Worm (Caenorhabditis elegans): ENCODE measurements around the gene qua-1.

The qua-1 gene

ce11 chrII:8226475-8226874, 27.9 kb downstream of the qua-1 start:
- TF ChIP-seq ekl-4 (GFP tag; IDR thresholded peaks at IDR 0.05) = peak; percentile 14; the same call in 1 of the 2 replicates
- TF ChIP-seq xnd-1 (tag; optimal IDR thresholded peaks at IDR 0.05) = no peak
- TF ChIP-seq lin-54 (GFP tag; optimal IDR thresholded peaks at IDR 0.05) = peak; percentile 13
- no peak for TF ChIP-seq sea-2 (GFP tag; IDR thresholded peaks at IDR 0.05)
- TF ChIP-seq ccch-3 (GFP tag; optimal IDR thresholded peaks at IDR 0.05) = no peak
- TF ChIP-seq Y79H2A.3 (GFP tag; conservative IDR thresholded peaks at IDR 0.05) = 0 out of 2 replicates have a peak, but pooled peaks have one; percentile 16
- peak; percentile 49; the same call in 1 of the 2 replicates for TF ChIP-seq hmg-1.2 (GFP tag; IDR thresholded peaks at IDR 0.05)
- TF ChIP-seq nfya-2 (GFP tag; IDR thresholded peaks at IDR 0.05) = no peak
- no peak for TF ChIP-seq bed-1 (GFP tag; IDR thresholded peaks at IDR 0.05)
- peak; percentile 44 for TF ChIP-seq nhr-80 (tag; optimal IDR thresholded peaks at IDR 0.05)

DNA sequence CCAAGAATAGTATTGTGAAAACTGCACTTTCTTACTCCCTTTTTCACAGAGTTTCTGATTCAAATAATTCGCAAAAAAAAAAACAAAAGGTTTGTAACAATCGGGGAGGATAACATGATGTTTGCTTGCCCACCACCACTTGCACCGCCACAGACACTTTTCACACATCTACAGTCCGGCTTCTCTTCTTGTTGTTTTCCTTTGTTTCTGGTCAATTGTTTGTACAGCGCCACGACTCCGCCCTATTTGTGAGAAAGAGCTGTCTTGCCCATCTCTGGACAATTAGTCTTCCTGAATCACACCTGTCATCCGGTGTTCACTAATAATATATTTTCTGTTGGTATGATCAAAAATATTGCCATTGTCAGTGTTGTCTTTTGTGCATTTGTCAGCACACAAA, 32.4 kb downstream of the qua-1 start, which contains the start of gene M110.9:
Gene M110.9 (plus strand): TSS at position 301 of the 400 bp plus-strand sequence.
- TF ChIP-seq madf-3 (GFP tag; IDR thresholded peaks at IDR 0.05) (0 out of 2 replicates have a peak, but pooled peaks have one; percentile 27), ztf-26 (tag; optimal IDR thresholded peaks at IDR 0.05) (no peak)

DNA sequence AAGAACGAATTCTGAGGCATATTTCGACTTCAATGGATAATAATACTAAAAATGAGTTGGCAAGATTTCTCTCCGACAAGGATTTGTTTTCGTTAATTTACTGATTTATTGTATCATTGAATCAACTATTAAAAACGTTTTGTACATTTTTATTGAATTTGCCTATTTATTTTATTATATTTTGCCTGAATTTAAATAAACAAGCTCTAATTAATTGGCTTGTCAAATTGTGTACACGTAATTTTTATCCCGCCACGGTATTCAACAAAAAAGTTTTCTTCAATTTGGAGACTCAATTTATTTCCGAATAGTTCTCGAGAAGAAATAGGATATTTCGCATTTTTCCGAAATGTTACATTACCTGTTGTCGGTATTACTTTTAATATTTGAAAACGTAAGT, 33.9 kb downstream of the qua-1 start, which contains the start of gene M110.7:
Gene M110.7 (plus strand): TSS at position 301 of the 400 bp plus-strand sequence.
- TF ChIP-seq akir-1 (GFP tag; optimal IDR thresholded peaks at IDR 0.05) (no peak), athp-1 (tag; optimal IDR thresholded peaks at IDR 0.05) (no peak), Y67H2A.10 (GFP tag; conservative IDR thresholded peaks at IDR 0.05) (no peak), egrh-3 (GFP tag; IDR thresholded peaks at IDR 0.05) (no peak), bed-2 (GFP tag; IDR thresholded peaks at IDR 0.05) (no peak), ztf-6 (GFP tag; IDR thresholded peaks at IDR 0.05) (no peak), snpc-1.1 (tag; optimal IDR thresholded peaks at IDR 0.05; ENCODE audit: insufficient read depth) (no peak), xnd-1 (tag; optimal IDR thresholded peaks at IDR 0.05) (no peak), hrde-1 (tag; optimal IDR thresholded peaks at IDR 0.05; ENCODE audit: borderline replicate concordance) (no peak), attf-6 (GFP tag; IDR thresholded peaks at IDR 0.05) (no peak), madf-10 (tag; optimal IDR thresholded peaks at IDR 0.05) (no peak)

ce11 chrII:8238155-8238554, 39.6 kb downstream of the qua-1 start, which contains the start of gene nlp-5:
Gene nlp-5, plus strand, starts transcription at chrII:8238455.
- TF ChIP-seq T26A5.8 (tag; optimal IDR thresholded peaks at IDR 0.05) = no peak
- TF ChIP-seq cebp-1 (GFP tag; IDR thresholded peaks at IDR 0.05) = no peak
- TF ChIP-seq cebp-1 (tag; optimal IDR thresholded peaks at IDR 0.05) = no peak
- no peak for TF ChIP-seq B0336.3 (GFP tag; IDR thresholded peaks at IDR 0.05)
- TF ChIP-seq madf-10 (tag; optimal IDR thresholded peaks at IDR 0.05) = no peak
- no peak for TF ChIP-seq ztf-3 (GFP tag; optimal IDR thresholded peaks at IDR 0.05)
- TF ChIP-seq ztf-26 (tag; optimal IDR thresholded peaks at IDR 0.05) = no peak
- no peak for TF ChIP-seq ztf-18 (tag; optimal IDR thresholded peaks at IDR 0.05)
- no peak for TF ChIP-seq Y95B8A.8 (GFP tag; IDR thresholded peaks at IDR 0.05)
- TF ChIP-seq F22D6.2 (tag; optimal IDR thresholded peaks at IDR 0.05) = no peak
- no peak for TF ChIP-seq lin-40 (tag; optimal IDR thresholded peaks at IDR 0.05)
- TF ChIP-seq die-1 (tag; optimal IDR thresholded peaks at IDR 0.05) = no peak
- TF ChIP-seq hlh-26 (GFP tag; conservative IDR thresholded peaks at IDR 0.05) = no peak
- no peak for TF ChIP-seq nhr-80 (tag; optimal IDR thresholded peaks at IDR 0.05)

- TF ChIP-seq attf-3 (GFP tag; conservative IDR thresholded peaks at IDR 0.05) (no peak), snpc-1.3 (tag; optimal IDR thresholded peaks at IDR 0.05; ENCODE audit: insufficient read depth) (no peak), hlh-26 (GFP tag; conservative IDR thresholded peaks at IDR 0.05) (no peak), ceh-91 (GFP tag; IDR thresholded peaks at IDR 0.05) (no peak), let-526 (GFP tag; IDR thresholded peaks at IDR 0.05) (no peak), hmg-1.2 (GFP tag; IDR thresholded peaks at IDR 0.05) (no peak), ets-4 (GFP tag; optimal IDR thresholded peaks at IDR 0.05) (no peak), nhr-179 (tag; optimal IDR thresholded peaks at IDR 0.05) (no peak), hmg-20 (GFP tag; IDR thresholded peaks at IDR 0.05) (no peak), Y56A3A.18 (GFP tag; IDR thresholded peaks at IDR 0.05) (no peak)
Observed at ce11 chrII:8246476-8246875, 47.9 kb downstream of the qua-1 start, which contains the start of gene F35C11.3. Gene F35C11.3, plus strand, starts transcription at chrII:8246776.

Measured in whole organism, young adult.